Fruit fly (Drosophila melanogaster) whole organism, embryonic: ENCODE data around the gene CG15506.
A peak's percentile ranks its signal among the peaks of the same experiment; 100 is the strongest.

ENCODE experiments used
- Abd-B ChIP-seq: fragments of 200-800 bp; sonication (Bioruptor generic); optimal IDR thresholded peaks from 2 replicates; lab custom pipeline; 2018; ENCODE audit warnings: missing biosample characterization, mild to moderate bottlenecking, missing genetic modification characterization, moderate library complexity
- Adf1 ChIP-seq: fragments of 200-800 bp; sonication (Bioruptor generic); IDR thresholded peaks from 2 replicates; pipeline ENCODE4 v1.3.6; 2022; ENCODE audit warnings: missing biosample characterization, missing genetic modification characterization
- Awh ChIP-seq: fragments of 200-800 bp; sonication (Bioruptor generic); IDR thresholded peaks from 2 replicates; pipeline ENCODE4, ENCODE4 v1.3.6; 2022; ENCODE audit warnings: missing biosample characterization, missing genetic modification characterization
- BtbVII ChIP-seq: fragments of 200-800 bp; sonication (Bioruptor generic); optimal IDR thresholded peaks from 3 replicates; lab custom pipeline; 2017; ENCODE audit warnings: missing biosample characterization, mild to moderate bottlenecking, missing genetic modification characterization
- CG11247 ChIP-seq: fragments of 200-800 bp; sonication (Bioruptor generic); IDR thresholded peaks from 2 replicates; pipeline ENCODE4 v1.3.6; 2022; ENCODE audit warnings: missing biosample characterization, missing genetic modification characterization
- CG11504 ChIP-seq: fragments of 200-800 bp; sonication (Bioruptor generic); optimal IDR thresholded peaks from 3 replicates; lab custom pipeline; 2019; ENCODE audit warnings: missing biosample characterization, mild to moderate bottlenecking, missing genetic modification characterization, moderate library complexity
- CG13624 ChIP-seq: fragments of 200-800 bp; sonication (Bioruptor generic); optimal IDR thresholded peaks from 2 replicates; lab custom pipeline; 2016; ENCODE audit warnings: missing biosample characterization, missing genetic modification characterization
- CG14710 ChIP-seq: fragments of 200-800 bp; sonication (Bioruptor generic); optimal IDR thresholded peaks from 3 replicates; lab custom pipeline; 2019; ENCODE audit warnings: missing biosample characterization, mild to moderate bottlenecking, missing genetic modification characterization, moderate library complexity
- CG14965 ChIP-seq: fragments of 200-800 bp; sonication (Bioruptor generic); optimal IDR thresholded peaks from 2 replicates; lab custom pipeline; 2016; ENCODE audit warnings: missing biosample characterization, missing genetic modification characterization, borderline replicate concordance
- CG1529 ChIP-seq: fragments of 200-800 bp; sonication (Bioruptor generic); optimal IDR thresholded peaks from 3 replicates; lab custom pipeline; 2018; ENCODE audit warnings: missing biosample characterization, missing genetic modification characterization
- CG1603 ChIP-seq: fragments of 200-800 bp; sonication (Bioruptor generic); optimal IDR thresholded peaks from 2 replicates; lab custom pipeline; 2019; ENCODE audit warnings: missing biosample characterization, mild to moderate bottlenecking, missing genetic modification characterization, moderate library complexity
- CG17186 ChIP-seq: fragments of 200-800 bp; sonication (Bioruptor generic); optimal IDR thresholded peaks from 3 replicates; lab custom pipeline; 2017; ENCODE audit warnings: missing biosample characterization, missing genetic modification reagents, missing genetic modification characterization
- CG17802 ChIP-seq: fragments of 200-800 bp; sonication (Bioruptor generic); optimal IDR thresholded peaks from 2 replicates; lab custom pipeline; 2018; ENCODE audit warnings: missing biosample characterization, mild to moderate bottlenecking, missing genetic modification characterization, moderate library complexity
- CG2712 ChIP-seq: fragments of 200-800 bp; optimal IDR thresholded peaks from 3 replicates; lab custom pipeline; 2019; ENCODE audit warnings: missing biosample characterization, mild to moderate bottlenecking, missing genetic modification characterization, moderate library complexity
- CG3065 ChIP-seq: fragments of 200-800 bp; sonication (Bioruptor generic); optimal IDR thresholded peaks from 2 replicates; lab custom pipeline; 2016; ENCODE audit warnings: missing biosample characterization, missing genetic modification characterization
- CG31365 ChIP-seq: fragments of 200-800 bp; sonication (Bioruptor generic); optimal IDR thresholded peaks from 2 replicates; lab custom pipeline; 2018; ENCODE audit warnings: missing biosample characterization, mild to moderate bottlenecking, missing genetic modification characterization
- CG33557 ChIP-seq: fragments of 200-800 bp; sonication (Bioruptor generic); optimal IDR thresholded peaks from 2 replicates; lab custom pipeline; 2019; ENCODE audit warnings: missing biosample characterization, mild to moderate bottlenecking, missing genetic modification characterization, moderate library complexity
- CG34224 ChIP-seq: fragments of 200-800 bp; sonication (Bioruptor generic); IDR thresholded peaks from 3 replicates; pipeline ENCODE4 v1.3.6; 2022; ENCODE audit warnings: missing biosample characterization, missing genetic modification characterization; ENCODE audit not compliant: partially characterized antibody
- CG4730 ChIP-seq: fragments of 200-800 bp; sonication (Bioruptor generic); IDR thresholded peaks from 2 replicates; pipeline ENCODE4 v1.3.6; 2022; ENCODE audit warnings: missing biosample characterization, missing genetic modification characterization
- CG8478 ChIP-seq: fragments of >200 bp; optimal IDR thresholded peaks from 2 replicates; lab custom pipeline; 2018
- Dip2 ChIP-seq: fragments of 200-800 bp; sonication (Bioruptor generic); IDR thresholded peaks from 2 replicates; pipeline ENCODE4 v1.3.6; 2022; ENCODE audit warnings: missing biosample characterization, missing genetic modification characterization
- Drgx ChIP-seq: fragments of 200-800 bp; sonication (Bioruptor generic); IDR thresholded peaks from 2 replicates; pipeline ENCODE4 v1.3.6; 2022; ENCODE audit warnings: missing biosample characterization, missing genetic modification characterization
- E2f1 ChIP-seq: fragments of 200-800 bp; sonication (Bioruptor generic); IDR thresholded peaks from 2 replicates; pipeline ENCODE4 v1.3.6; 2022; ENCODE audit warnings: missing biosample characterization, missing genetic modification characterization
- Ets65A ChIP-seq: fragments of 200-800 bp; sonication (Bioruptor generic); peaks from one replicate; lab custom pipeline; 2016; ENCODE audit warnings: missing biosample characterization, missing genetic modification characterization
- Jarid2 ChIP-seq: fragments of 200-800 bp; sonication (Bioruptor generic); optimal IDR thresholded peaks from 3 replicates; lab custom pipeline; 2017; ENCODE audit warnings: mild to moderate bottlenecking, missing biosample characterization, missing genetic modification reagents, missing genetic modification characterization
- Meics ChIP-seq: fragments of 200-800 bp; sonication (Bioruptor generic); optimal IDR thresholded peaks from 2 replicates; lab custom pipeline; 2017; ENCODE audit warnings: missing biosample characterization, mild to moderate bottlenecking, missing genetic modification characterization
- Pdp1 ChIP-seq, 2 experiments: fragments of 200-800 bp; sonication (Bioruptor generic); optimal IDR thresholded peaks; 3 replicates each; lab custom pipeline; 2016; ENCODE audit warnings: missing biosample characterization in 2 of 2, missing genetic modification characterization in 2 of 2, mild to moderate bottlenecking in 1 of 2, moderate library complexity in 1 of 2
- Poxn ChIP-seq: fragments of 200-800 bp; sonication (Bioruptor generic); IDR thresholded peaks from 2 replicates; pipeline ENCODE4 v1.3.6; 2022; ENCODE audit warnings: missing biosample characterization, missing genetic modification characterization
- Ptx1 ChIP-seq: fragments of 200-800 bp; sonication (Bioruptor generic); IDR thresholded peaks from 2 replicates; pipeline ENCODE4 v1.3.6; 2022; ENCODE audit warnings: missing biosample characterization, missing genetic modification characterization
- Usf ChIP-seq: fragments of 200-800 bp; sonication (Bioruptor generic); optimal IDR thresholded peaks from 2 replicates; lab custom pipeline; 2017; ENCODE audit warnings: missing genotype, missing biosample characterization, missing genetic modification characterization
- Vsx1 ChIP-seq: fragments of 200-800 bp; sonication (Bioruptor generic); optimal IDR thresholded peaks from 2 replicates; lab custom pipeline; 2017; ENCODE audit warnings: missing biosample characterization, mild to moderate bottlenecking, missing genetic modification characterization, missing genetic modification reagents
- Xrp1 ChIP-seq: fragments of 200-800 bp; sonication (Bioruptor generic); IDR thresholded peaks from 2 replicates; pipeline ENCODE4 v1.3.6; 2022; ENCODE audit warnings: missing biosample characterization, missing genetic modification characterization
- YL-1 ChIP-seq: fragments of 200-800 bp; sonication (Bioruptor generic); optimal IDR thresholded peaks from 3 replicates; lab custom pipeline; 2017; ENCODE audit warnings: missing biosample characterization, mild to moderate bottlenecking, missing genetic modification characterization
- amos ChIP-seq: fragments of 200-800 bp; sonication (Bioruptor generic); IDR thresholded peaks from 2 replicates; pipeline ENCODE4 v1.3.6; 2022; ENCODE audit warnings: missing biosample characterization, missing genetic modification characterization; ENCODE audit not compliant: partially characterized antibody
- ap ChIP-seq: fragments of 200-800 bp; sonication (Bioruptor generic); IDR thresholded peaks from 2 replicates; pipeline ENCODE4 v1.3.6; 2022; ENCODE audit warnings: missing biosample characterization, missing genetic modification characterization
- ato ChIP-seq: fragments of 200-800 bp; sonication (Bioruptor generic); IDR thresholded peaks from 2 replicates; pipeline ENCODE4 v1.3.6; 2022; ENCODE audit warnings: missing biosample characterization, missing genetic modification characterization; ENCODE audit not compliant: partially characterized antibody
- az2 ChIP-seq: fragments of 200-800 bp; sonication (Bioruptor generic); optimal IDR thresholded peaks from 3 replicates; lab custom pipeline; 2016; ENCODE audit warnings: missing biosample characterization, missing genetic modification characterization
- gce ChIP-seq: fragments of 200-800 bp; sonication (Bioruptor generic); IDR thresholded peaks from 3 replicates; pipeline ENCODE4 v1.3.6; 2022; ENCODE audit warnings: missing biosample characterization, missing genetic modification characterization
- lola ChIP-seq, 3 experiments: fragments of >200 bp in 2 of 3; fragments of 200-800 bp in 1 of 3; sonication (Bioruptor generic) in 1 of 3; optimal IDR thresholded peaks; 2 replicates each; lab custom pipeline; 2017 to 2019; ENCODE audit warnings: missing biosample characterization in 3 of 3, missing genetic modification characterization in 3 of 3, mild to moderate bottlenecking in 1 of 3, moderate library complexity in 1 of 3
- onecut ChIP-seq: fragments of 200-800 bp; sonication (Bioruptor generic); IDR thresholded peaks from 2 replicates; pipeline ENCODE4 v1.3.6; 2022; ENCODE audit warnings: missing biosample characterization, missing genetic modification characterization
- pfk ChIP-seq: fragments of 200-800 bp; sonication (Bioruptor generic); optimal IDR thresholded peaks from 2 replicates; lab custom pipeline; 2018; ENCODE audit warnings: missing biosample characterization, mild to moderate bottlenecking, missing genetic modification characterization, moderate library complexity
- phol ChIP-seq: fragments of 200-800 bp; sonication (Bioruptor generic); optimal IDR thresholded peaks from 3 replicates; lab custom pipeline; 2018; ENCODE audit warnings: missing biosample characterization, mild to moderate bottlenecking, missing genetic modification characterization, moderate library complexity
- pros ChIP-seq: fragments of 200-800 bp; sonication (Bioruptor generic); optimal IDR thresholded peaks from 3 replicates; lab custom pipeline; 2019; ENCODE audit warnings: missing biosample characterization, mild to moderate bottlenecking, missing genetic modification characterization, moderate library complexity
- sd ChIP-seq: fragments of 200-800 bp; sonication (Bioruptor generic); optimal IDR thresholded peaks from 3 replicates; lab custom pipeline; 2018; ENCODE audit warnings: missing biosample characterization, mild to moderate bottlenecking, missing genetic modification characterization, moderate library complexity
- sens ChIP-seq: fragments of 200-800 bp; sonication (Bioruptor generic); peaks from one replicate; lab custom pipeline; 2016; ENCODE audit warnings: missing biosample characterization, missing genetic modification characterization
- sisA ChIP-seq: fragments of 200-800 bp; sonication (Bioruptor generic); IDR thresholded peaks from 2 replicates; pipeline ENCODE4 v1.3.6; 2022; ENCODE audit warnings: missing biosample characterization, missing genetic modification characterization
- so ChIP-seq: fragments of 200-800 bp; sonication (Bioruptor generic); IDR thresholded peaks from 3 replicates; pipeline ENCODE4 v1.3.6; 2022; ENCODE audit warnings: missing biosample characterization, missing genetic modification characterization
- sqz ChIP-seq: fragments of 200-800 bp; sonication (Bioruptor generic); optimal IDR thresholded peaks from 3 replicates; lab custom pipeline; 2018; ENCODE audit warnings: missing biosample characterization, mild to moderate bottlenecking, missing genetic modification characterization
- trem ChIP-seq: fragments of 200-800 bp; optimal IDR thresholded peaks from 3 replicates; lab custom pipeline; 2019; ENCODE audit warnings: missing biosample characterization, mild to moderate bottlenecking, missing genetic modification characterization, moderate library complexity
- usp ChIP-seq: fragments of >200 bp; optimal IDR thresholded peaks from 2 replicates; lab custom pipeline; 2017; ENCODE audit warnings: missing biosample characterization, missing genetic modification characterization
- vnd ChIP-seq: fragments of 200-800 bp; sonication (Bioruptor generic); IDR thresholded peaks from 3 replicates; pipeline ENCODE4 v1.3.6; 2022; ENCODE audit warnings: missing biosample characterization, missing genetic modification characterization; ENCODE audit not compliant: partially characterized antibody
- wor ChIP-seq: fragments of 200-800 bp; sonication (Bioruptor generic); IDR thresholded peaks from 2 replicates; pipeline ENCODE4 v1.3.6; 2022; ENCODE audit warnings: missing biosample characterization, missing genetic modification characterization

Gene CG15506

DNA sequence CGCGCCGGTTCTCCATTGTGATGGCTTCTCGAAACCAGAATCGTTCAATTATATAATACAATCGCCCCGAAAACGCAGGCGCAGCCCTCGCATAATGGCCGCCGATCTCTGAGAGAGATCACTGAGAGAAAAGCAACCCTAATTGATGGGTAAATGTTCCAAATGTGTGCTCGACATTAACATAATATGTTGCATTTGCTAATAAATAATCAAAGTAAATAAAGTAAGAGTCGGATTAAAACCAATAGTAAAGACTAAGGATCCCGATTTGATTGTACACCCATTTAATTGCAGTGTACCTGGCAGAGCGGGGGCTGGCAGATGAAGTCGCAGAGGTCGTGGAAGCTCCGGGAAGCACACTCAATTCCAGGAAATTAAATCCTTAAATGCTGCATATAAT, 13.9 kb upstream of the CG15506 start (continued):
- TF ChIP-seq Xrp1 (GFP tag; lab: Robert Waterston, UW) = peak; percentile 54; the same call in 1 of the 2 replicates
- peak; percentile 4 for TF ChIP-seq phol (tag; lab: Kevin White, UChicago)
- peak; percentile 0 for TF ChIP-seq CG11504 (tag; lab: Kevin White, UChicago)
- peak in 1 of 2 experiments; percentile 52 for TF ChIP-seq Pdp1 (GFP tag; optimal IDR thresholded peaks at IDR 0.05; lab: Kevin White, UChicago)
- TF ChIP-seq Dip2 = no peak
- TF ChIP-seq pros (GFP tag; lab: Kevin White, UChicago) = no peak
- peak; percentile 19 for TF ChIP-seq CG2712 (tag; lab: Kevin White, UChicago)
- TF ChIP-seq CG3065 (GFP tag; lab: Kevin White, UChicago) = no peak
- no peak for TF ChIP-seq onecut (GFP tag; lab: Robert Waterston, UW)
- TF ChIP-seq Meics (GFP tag; lab: Kevin White, UChicago) = no peak
- TF ChIP-seq Abd-B (GFP tag; lab: Kevin White, UChicago) = no peak
- no peak for TF ChIP-seq sqz (GFP tag; lab: Kevin White, UChicago)
- no peak for TF ChIP-seq sd
- TF ChIP-seq Jarid2 = no peak
- TF ChIP-seq CG14710 (tag; lab: Kevin White, UChicago) = peak; percentile 5
- TF ChIP-seq CG17802 = no peak
- TF ChIP-seq vnd (GFP tag; lab: Robert Waterston, UW) = no peak
- TF ChIP-seq CG14965 = no peak
- no peak for TF ChIP-seq CG17186 (GFP tag; lab: Kevin White, UChicago)
- TF ChIP-seq az2 (GFP tag; lab: Kevin White, UChicago) = no peak
- no peak for TF ChIP-seq YL-1 (GFP tag; lab: Kevin White, UChicago)
- no peak for TF ChIP-seq Vsx1 (GFP tag; lab: Kevin White, UChicago)
- peak; percentile 28 for TF ChIP-seq CG1603 (tag; lab: Kevin White, UChicago)
- no peak for TF ChIP-seq Ptx1 (GFP tag; lab: Robert Waterston, UW)
- no peak for TF ChIP-seq trem (tag; lab: Kevin White, UChicago)
- TF ChIP-seq CG13624 (GFP tag; lab: Kevin White, UChicago) = no peak
- TF ChIP-seq Usf (GFP tag; lab: Kevin White, UChicago) = no peak
- TF ChIP-seq gce (GFP tag; lab: Robert Waterston, UW) = no peak
- no peak for TF ChIP-seq Adf1 (GFP tag; lab: Robert Waterston, UW)
- no peak for TF ChIP-seq CG8478 (lab: Kevin White, UChicago)
- TF ChIP-seq CG1529 = no peak

DNA sequence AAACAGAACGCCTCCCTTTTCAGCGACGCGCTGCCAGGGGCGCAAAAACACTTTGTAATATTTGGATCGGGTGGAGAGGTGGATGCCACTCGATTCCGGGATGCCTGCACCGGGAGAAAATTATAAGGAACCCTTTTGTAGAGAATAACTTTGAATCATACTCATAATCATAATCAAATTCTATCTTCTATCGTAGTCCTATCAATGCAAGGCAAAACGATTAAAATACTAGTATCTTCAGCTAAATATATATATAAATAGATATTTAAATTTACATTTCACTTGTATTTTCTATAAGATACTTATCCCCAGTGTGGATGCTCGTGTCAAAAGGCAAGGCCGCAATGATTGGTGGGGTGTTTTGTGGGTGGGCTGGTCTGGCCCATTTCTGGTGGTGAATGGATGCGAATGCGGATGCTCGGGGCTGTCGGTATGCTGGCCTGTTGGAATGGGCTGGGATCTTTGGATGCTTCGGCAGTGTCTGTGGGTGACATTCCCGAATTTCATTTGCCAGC, 12.6 kb upstream of the CG15506 start:
- TF ChIP-seq pfk (GFP tag; lab: Kevin White, UChicago) (no peak), sisA (GFP tag; lab: Robert Waterston, UW) (peak; percentile 37; the same call in 1 of the 2 replicates), lola (GFP tag; optimal IDR thresholded peaks at IDR 0.05; lab: Kevin White, UChicago) (no peak), Awh (no peak), wor (GFP tag; lab: Robert Waterston, UW) (no peak), Ets65A (GFP tag; lab: Kevin White, UChicago) (peak; percentile 30), CG33557 (GFP tag; lab: Kevin White, UChicago) (no peak), amos (GFP tag; lab: Robert Waterston, UW) (no peak), Poxn (GFP tag; lab: Robert Waterston, UW) (no peak), usp (GFP tag; lab: Kevin White, UChicago) (no peak), ap (GFP tag; lab: Robert Waterston, UW) (no peak), CG34224 (no peak), so (GFP tag; lab: Robert Waterston, UW) (no peak), CG4730 (no peak), CG11504 (tag; lab: Kevin White, UChicago) (peak; percentile 36), Drgx (GFP tag; lab: Robert Waterston, UW) (no peak), E2f1 (GFP tag; lab: Robert Waterston, UW) (no peak), sens (peak; percentile 25), ato (GFP tag; lab: Robert Waterston, UW) (no peak), CG31365 (no peak), CG11247 (no peak), BtbVII (GFP tag; lab: Kevin White, UChicago) (no peak)
